Fruit fly (Drosophila melanogaster) whole organism, embryonic: ENCODE results near the gene CG18132.

Source experiments
- CG10209 ChIP-seq: fragments of 200-800 bp; sonication (Bioruptor generic); optimal IDR thresholded peaks from 3 replicates; lab custom pipeline; 2017; ENCODE audit warnings: missing biosample characterization, mild to moderate bottlenecking, missing genetic modification characterization, missing genetic modification reagents
- CG12236 ChIP-seq: fragments of 200-800 bp; sonication (Bioruptor generic); optimal IDR thresholded peaks from 2 replicates; lab custom pipeline; 2016; ENCODE audit warnings: missing biosample characterization, missing genetic modification characterization
- CG18011 ChIP-seq: fragments of 200-800 bp; sonication (Bioruptor generic); optimal IDR thresholded peaks from 2 replicates; lab custom pipeline; 2017; ENCODE audit warnings: missing biosample characterization, missing genetic modification characterization, mild to moderate bottlenecking, moderate library complexity, missing genotype
- CG2678 ChIP-seq: fragments of 200-800 bp; sonication (Bioruptor generic); optimal IDR thresholded peaks from 3 replicates; lab custom pipeline; 2019; ENCODE audit warnings: missing biosample characterization, mild to moderate bottlenecking, missing genetic modification characterization, moderate library complexity
- CG31388 ChIP-seq: fragments of 200-800 bp; sonication (Bioruptor generic); optimal IDR thresholded peaks from 2 replicates; lab custom pipeline; 2016; ENCODE audit warnings: missing biosample characterization, missing genetic modification characterization
- CG33557 ChIP-seq: fragments of 200-800 bp; sonication (Bioruptor generic); optimal IDR thresholded peaks from 2 replicates; lab custom pipeline; 2019; ENCODE audit warnings: missing biosample characterization, mild to moderate bottlenecking, missing genetic modification characterization, moderate library complexity
- D19B ChIP-seq: fragments of 200-800 bp; sonication (Bioruptor generic); optimal IDR thresholded peaks from 2 replicates; lab custom pipeline; 2017; ENCODE audit warnings: missing biosample characterization, mild to moderate bottlenecking, missing genetic modification characterization
- Dll ChIP-seq: fragments of 200-800 bp; sonication (Bioruptor generic); IDR thresholded peaks from 4 replicates; pipeline ENCODE4 v1.3.6; 2022; ENCODE audit warnings: missing biosample characterization, missing genetic modification characterization; ENCODE audit not compliant: partially characterized antibody
- dan ChIP-seq: fragments of 200-800 bp; sonication (Bioruptor generic); IDR thresholded peaks from 2 replicates; pipeline ENCODE4 v1.3.6; 2022; ENCODE audit warnings: missing biosample characterization, missing genetic modification characterization
- ham ChIP-seq: fragments of 200-800 bp; sonication (Bioruptor generic); IDR thresholded peaks from 2 replicates; pipeline ENCODE4 v1.3.6; 2022; ENCODE audit warnings: missing biosample characterization, missing genetic modification characterization
- lbe ChIP-seq: fragments of 200-800 bp; sonication (Bioruptor generic); optimal IDR thresholded peaks from 2 replicates; lab custom pipeline; 2016; ENCODE audit warnings: missing biosample characterization, mild to moderate bottlenecking, missing genetic modification characterization
- tup ChIP-seq: fragments of 200-800 bp; sonication (Bioruptor generic); optimal IDR thresholded peaks from 2 replicates; lab custom pipeline; 2016; ENCODE audit warnings: missing biosample characterization, mild to moderate bottlenecking, missing genetic modification characterization, moderate library complexity
- zfh1 ChIP-seq: fragments of 200-800 bp; sonication (Bioruptor generic); IDR thresholded peaks from 3 replicates; pipeline ENCODE4 v1.3.6; 2022; ENCODE audit warnings: missing biosample characterization, missing genetic modification characterization

dm6 chr2L:1559811-1560501, 42.7 kb upstream of the CG18132 start:
- TF ChIP-seq zfh1 (GFP tag; lab: Robert Waterston, UW) (0 out of 3 replicates have a peak, but pooled peaks have one; percentile 13), CG12236 (GFP tag; lab: Kevin White, UChicago) (no peak), Dll (GFP tag; lab: Robert Waterston, UW) (no peak), CG18011 (no peak), CG10209 (GFP tag; lab: Kevin White, UChicago) (no peak), dan (GFP tag; lab: Robert Waterston, UW) (no peak), ham (no peak), tup (GFP tag; lab: Kevin White, UChicago) (no peak), CG2678 (tag; lab: Kevin White, UChicago) (no peak), lbe (GFP tag; lab: Kevin White, UChicago) (no peak), CG31388 (GFP tag; lab: Kevin White, UChicago) (no peak), D19B (no peak), CG33557 (no peak)
